Fruit fly (Drosophila melanogaster) S2 (cell line): ENCODE data around the gene CG31365.

ENCODE experiments used
- CG8478 ChIP-seq: fragments of >200 bp; optimal IDR thresholded peaks from 2 replicates; lab custom pipeline; 2018
- CTCF ChIP-seq, 2 experiments: fragments of >200 bp; optimal IDR thresholded peaks; 2 replicates each; lab custom pipeline; 2018

CG31365 gene

dm6 chr3R:23156347-23156864 is 30.2 kb upstream of the CG31365 start:
- TF ChIP-seq CTCF (optimal IDR thresholded peaks at IDR 0.05; lab: Kevin White, UChicago), result no peak
- TF ChIP-seq CG8478 (lab: Kevin White, UChicago), result no peak

- no peak for TF ChIP-seq CG8478 (lab: Kevin White, UChicago)
- TF ChIP-seq CTCF (optimal IDR thresholded peaks at IDR 0.05; lab: Kevin White, UChicago), result no peak
Measured at dm6 chr3R:23149021-23149571, 22.9 kb upstream of the CG31365 start.

- no peak for TF ChIP-seq CG8478 (lab: Kevin White, UChicago)
- no peak for TF ChIP-seq CTCF (optimal IDR thresholded peaks at IDR 0.05; lab: Kevin White, UChicago)
Measured at dm6 chr3R:23148433-23148832, 22.2 kb upstream of the CG31365 start.

dm6 chr3R:23147625-23148024 is 21.4 kb upstream of the CG31365 start:
- TF ChIP-seq CTCF (optimal IDR thresholded peaks at IDR 0.05; lab: Kevin White, UChicago) (no peak), CG8478 (lab: Kevin White, UChicago) (no peak)

- no peak for TF ChIP-seq CG8478 (lab: Kevin White, UChicago)
- no peak for TF ChIP-seq CTCF (optimal IDR thresholded peaks at IDR 0.05; lab: Kevin White, UChicago)
Measured at dm6 chr3R:23147058-23147457, 20.8 kb upstream of the CG31365 start.

- TF ChIP-seq CTCF (optimal IDR thresholded peaks at IDR 0.05; lab: Kevin White, UChicago), result no peak
- TF ChIP-seq CG8478 (lab: Kevin White, UChicago), result no peak
Measured at dm6 chr3R:23145681-23146080, 19.5 kb upstream of the CG31365 start.

dm6 chr3R:23144654-23145053 is 18.4 kb upstream of the CG31365 start:
- no peak for TF ChIP-seq CG8478 (lab: Kevin White, UChicago)
- TF ChIP-seq CTCF (optimal IDR thresholded peaks at IDR 0.05; lab: Kevin White, UChicago), result no peak

- no peak for TF ChIP-seq CG8478 (lab: Kevin White, UChicago)
- TF ChIP-seq CTCF (optimal IDR thresholded peaks at IDR 0.05; lab: Kevin White, UChicago), result no peak
Measured at dm6 chr3R:23143440-23143839, 17.2 kb upstream of the CG31365 start.

dm6 chr3R:23141678-23142338 is 15.6 kb upstream of the CG31365 start, which contains the start of gene hh:
TSS of gene hh (minus strand) at chr3R:23141906.
- no peak for TF ChIP-seq CG8478 (lab: Kevin White, UChicago)
- no peak for TF ChIP-seq CTCF (optimal IDR thresholded peaks at IDR 0.05; lab: Kevin White, UChicago)

- TF ChIP-seq CTCF (optimal IDR thresholded peaks at IDR 0.05; lab: Kevin White, UChicago), result no peak
- no peak for TF ChIP-seq CG8478 (lab: Kevin White, UChicago)
Measured at dm6 chr3R:23141113-23141512, 14.9 kb upstream of the CG31365 start.

- TF ChIP-seq CTCF (optimal IDR thresholded peaks at IDR 0.05; lab: Kevin White, UChicago) (no peak), CG8478 (lab: Kevin White, UChicago) (no peak)
Measured at dm6 chr3R:23140280-23140679, 14.1 kb upstream of the CG31365 start.

- TF ChIP-seq CG8478 (lab: Kevin White, UChicago) (no peak), CTCF (optimal IDR thresholded peaks at IDR 0.05; lab: Kevin White, UChicago) (no peak)
Measured at dm6 chr3R:23139634-23140010, 13.4 kb upstream of the CG31365 start.

dm6 chr3R:23138992-23139633 is 12.9 kb upstream of the CG31365 start:
- TF ChIP-seq CG8478 (lab: Kevin White, UChicago) (no peak), CTCF (optimal IDR thresholded peaks at IDR 0.05; lab: Kevin White, UChicago) (no peak)

- no peak for TF ChIP-seq CG8478 (lab: Kevin White, UChicago)
- TF ChIP-seq CTCF (optimal IDR thresholded peaks at IDR 0.05; lab: Kevin White, UChicago), result no peak
Measured at dm6 chr3R:23138439-23138838, 12.2 kb upstream of the CG31365 start.

dm6 chr3R:23134690-23135089 is 8.5 kb upstream of the CG31365 start:
- TF ChIP-seq CG8478 (lab: Kevin White, UChicago) (no peak), CTCF (optimal IDR thresholded peaks at IDR 0.05; lab: Kevin White, UChicago) (no peak)
